Worm (Caenorhabditis elegans): Measurements from ENCODE around the gene cal-4.

cal-4 gene

ce11 chrIV:10500481-10500880 lies 20.7 kb upstream of the cal-4 start:
- TF ChIP-seq elt-3 (tag; optimal IDR thresholded peaks at IDR 0.05) = no peak
- TF ChIP-seq nhr-23 (tag; optimal IDR thresholded peaks at IDR 0.05) = no peak
- TF ChIP-seq ceh-9 (tag; optimal IDR thresholded peaks at IDR 0.05) = no peak
- TF ChIP-seq nhr-25 (tag; optimal IDR thresholded peaks at IDR 0.05) = no peak
- TF ChIP-seq egl-5 (tag; optimal IDR thresholded peaks at IDR 0.05) = no peak
- no peak for TF ChIP-seq nhr-43 (tag; optimal IDR thresholded peaks at IDR 0.05; ENCODE audit: poor library complexity, severe bottlenecking)
- TF ChIP-seq nhr-12 (tag; optimal IDR thresholded peaks at IDR 0.05) = no peak
- TF ChIP-seq R02D3.7 (tag; optimal IDR thresholded peaks at IDR 0.05) = no peak
- TF ChIP-seq pqm-1 (tag; optimal IDR thresholded peaks at IDR 0.05) = no peak
- no peak for TF ChIP-seq ceh-28 (tag; optimal IDR thresholded peaks at IDR 0.05)
- no peak for TF ChIP-seq nhr-237 (tag; optimal IDR thresholded peaks at IDR 0.05)

- TF ChIP-seq nhr-77 (tag; optimal IDR thresholded peaks at IDR 0.05) (no peak), fos-1 (tag; optimal IDR thresholded peaks at IDR 0.05) (no peak), nhr-237 (tag; optimal IDR thresholded peaks at IDR 0.05) (no peak), ceh-16 (tag; optimal IDR thresholded peaks at IDR 0.05) (no peak), ceh-28 (tag; optimal IDR thresholded peaks at IDR 0.05) (no peak), lin-15B (tag; optimal IDR thresholded peaks at IDR 0.05) (no peak), snpc-4 (tag; optimal IDR thresholded peaks at IDR 0.05) (no peak), ztf-4 (tag; optimal IDR thresholded peaks at IDR 0.05) (no peak), ZK546.5 (tag; optimal IDR thresholded peaks at IDR 0.05) (no peak), elt-3 (tag; optimal IDR thresholded peaks at IDR 0.05) (no peak), mdl-1 (tag; optimal IDR thresholded peaks at IDR 0.05) (no peak), jun-1 (tag; optimal IDR thresholded peaks at IDR 0.05) (no peak), sea-2 (GFP tag; optimal IDR thresholded peaks at IDR 0.05) (no peak)
Measured at ce11 chrIV:10501550-10502240, 19.5 kb upstream of the cal-4 start, which contains the start of gene tax-6. Gene tax-6 (minus strand): TSS chrIV:10501600.

ce11 chrIV:10502345-10502744 lies 18.9 kb upstream of the cal-4 start:
- TF ChIP-seq nhr-28 (tag; optimal IDR thresholded peaks at IDR 0.05) (no peak), zag-1 (tag; optimal IDR thresholded peaks at IDR 0.05) (no peak), elt-1 (tag; optimal IDR thresholded peaks at IDR 0.05) (no peak), nhr-12 (tag; optimal IDR thresholded peaks at IDR 0.05) (no peak), nhr-11 (tag; optimal IDR thresholded peaks at IDR 0.05) (peak; percentile 20), ceh-82 (tag; optimal IDR thresholded peaks at IDR 0.05) (no peak), nfya-1 (tag; optimal IDR thresholded peaks at IDR 0.05; ENCODE audit: insufficient read depth) (peak; percentile 59), fkh-2 (tag; optimal IDR thresholded peaks at IDR 0.05) (no peak), egl-5 (tag; optimal IDR thresholded peaks at IDR 0.05) (peak; percentile 45), mdl-1 (tag; optimal IDR thresholded peaks at IDR 0.05) (peak; percentile 60), pha-4 (tag; optimal IDR thresholded peaks at IDR 0.05) (peak; percentile 96), nhr-76 (tag; optimal IDR thresholded peaks at IDR 0.05) (no peak), ama-1 (optimal IDR thresholded peaks at IDR 0.05) (peak; percentile 29), elt-3 (tag; optimal IDR thresholded peaks at IDR 0.05) (no peak), jun-1 (tag; optimal IDR thresholded peaks at IDR 0.05) (peak; percentile 54), nhr-25 (tag; optimal IDR thresholded peaks at IDR 0.05) (no peak), ceh-28 (tag; optimal IDR thresholded peaks at IDR 0.05) (peak; percentile 59), skn-1 (tag; optimal IDR thresholded peaks at IDR 0.05) (peak; percentile 76), R02D3.7 (tag; optimal IDR thresholded peaks at IDR 0.05) (no peak), elt-2 (tag; optimal IDR thresholded peaks at IDR 0.05) (peak; percentile 88), ceh-16 (tag; optimal IDR thresholded peaks at IDR 0.05) (no peak), snpc-4 (tag; optimal IDR thresholded peaks at IDR 0.05) (no peak), lin-39 (tag; optimal IDR thresholded peaks at IDR 0.05) (no peak), ztf-11 (tag; optimal IDR thresholded peaks at IDR 0.05) (no peak), nhr-23 (tag; optimal IDR thresholded peaks at IDR 0.05) (no peak), aly-2 (tag; optimal IDR thresholded peaks at IDR 0.05) (no peak), mml-1 (tag; optimal IDR thresholded peaks at IDR 0.05) (no peak), ceh-9 (tag; optimal IDR thresholded peaks at IDR 0.05) (no peak), sea-2 (GFP tag; optimal IDR thresholded peaks at IDR 0.05) (no peak), pqm-1 (tag; optimal IDR thresholded peaks at IDR 0.05) (peak; percentile 97), hmg-11 (tag; optimal IDR thresholded peaks at IDR 0.05) (no peak), lsy-12 (tag; optimal IDR thresholded peaks at IDR 0.05) (no peak), egl-27 (tag; optimal IDR thresholded peaks at IDR 0.05) (no peak), fkh-10 (GFP tag; optimal IDR thresholded peaks at IDR 0.05) (no peak)

Measured in whole organism, L3 larva.